Worm (Caenorhabditis elegans) whole organism, L2 larva: ENCODE results near the gene C23H3.2.

Experiments used
- C34F6.9 ChIP-seq: fragments of 150-350 bp; optimal IDR thresholded peaks from 2 replicates; lab custom pipeline; 2014; ENCODE audit warnings: missing biosample characterization, missing genetic modification characterization
- F13H6.1 ChIP-seq: sonication (generic microtip); optimal IDR thresholded peaks from 2 replicates; lab custom pipeline; 2016; ENCODE audit warnings: missing genetic modification characterization, missing compliant biosample characterization
- R02D3.7 ChIP-seq: fragments of 150-350 bp; optimal IDR thresholded peaks from 2 replicates; lab custom pipeline; 2014; ENCODE audit warnings: missing biosample characterization, missing genetic modification characterization
- Y55F3AM.14 ChIP-seq: fragments of 200-800 bp; sonication (Bioruptor generic); optimal IDR thresholded peaks from 2 replicates; lab custom pipeline; 2018; ENCODE audit warnings: mild to moderate bottlenecking, missing genetic modification characterization, missing compliant biosample characterization
- ZK546.5 ChIP-seq: sonication (generic microtip); optimal IDR thresholded peaks from 2 replicates; lab custom pipeline; 2017; ENCODE audit warnings: missing biosample characterization, missing genetic modification characterization
- alr-1 ChIP-seq: fragments of 150-350 bp; optimal IDR thresholded peaks from 2 replicates; lab custom pipeline; 2014; ENCODE audit warnings: missing biosample characterization, missing genetic modification characterization
- aly-2 ChIP-seq: fragments of 150-350 bp; optimal IDR thresholded peaks from 2 replicates; lab custom pipeline; 2014; ENCODE audit warnings: missing biosample characterization, missing genetic modification characterization
- ama-1 ChIP-seq: fragments of 150-350 bp; optimal IDR thresholded peaks from 2 replicates; lab custom pipeline; 2018; ENCODE audit warnings: inconsistent platforms
- blmp-1 ChIP-seq: sonication (generic microtip); optimal IDR thresholded peaks from 2 replicates; lab custom pipeline; 2017; ENCODE audit warnings: missing genetic modification characterization, mild to moderate bottlenecking, missing compliant biosample characterization, antibody characterized with exemption, moderate library complexity; ENCODE audit not compliant: insufficient read depth
- ceh-16 ChIP-seq: fragments of 150-350 bp; optimal IDR thresholded peaks from 2 replicates; lab custom pipeline; 2014; ENCODE audit warnings: missing biosample characterization, missing genetic modification characterization
- ceh-82 ChIP-seq: fragments of 150-350 bp; optimal IDR thresholded peaks from 2 replicates; lab custom pipeline; 2014; ENCODE audit warnings: missing biosample characterization, missing genetic modification characterization
- crh-2 ChIP-seq: sonication (generic microtip); optimal IDR thresholded peaks from 2 replicates; lab custom pipeline; 2017; ENCODE audit warnings: missing biosample characterization, missing genetic modification characterization
- dmd-4 ChIP-seq: sonication (generic microtip); optimal IDR thresholded peaks from 2 replicates; lab custom pipeline; 2017; ENCODE audit warnings: missing biosample characterization, missing genetic modification characterization
- egl-27 ChIP-seq: sonication (generic microtip); optimal IDR thresholded peaks from 3 replicates; lab custom pipeline; 2017; ENCODE audit warnings: missing biosample characterization, missing genetic modification reagents, missing genetic modification characterization
- elt-1 ChIP-seq: fragments of 150-350 bp; optimal IDR thresholded peaks from 2 replicates; lab custom pipeline; 2014; ENCODE audit warnings: missing biosample characterization, missing genetic modification characterization
- elt-3 ChIP-seq: sonication (generic microtip); optimal IDR thresholded peaks from 2 replicates; lab custom pipeline; 2017; ENCODE audit warnings: missing biosample characterization, missing genetic modification characterization
- fos-1 ChIP-seq: fragments of 150-350 bp; optimal IDR thresholded peaks from 2 replicates; lab custom pipeline; 2014; ENCODE audit warnings: missing biosample characterization, missing genetic modification characterization
- gmeb-1 ChIP-seq: fragments of 150-350 bp; optimal IDR thresholded peaks from 2 replicates; lab custom pipeline; 2014; ENCODE audit warnings: missing biosample characterization, missing genetic modification characterization
- lin-11 ChIP-seq: fragments of 150-350 bp; sonication (generic microtip); optimal IDR thresholded peaks from 2 replicates; lab custom pipeline; 2014; ENCODE audit warnings: missing biosample characterization, missing genetic modification characterization, inconsistent platforms, mixed read lengths
- lin-13 ChIP-seq: fragments of 150-350 bp; optimal IDR thresholded peaks from 2 replicates; lab custom pipeline; 2014; ENCODE audit warnings: missing biosample characterization, missing genetic modification reagents, missing genetic modification characterization
- lin-39 ChIP-seq: fragments of 150-350 bp; optimal IDR thresholded peaks from 2 replicates; lab custom pipeline; 2014; ENCODE audit warnings: missing biosample characterization, missing genetic modification reagents, missing genetic modification characterization
- lsy-2 ChIP-seq, 2 experiments: fragments of 150-350 bp in 1 of 2; sonication (generic microtip) in 1 of 2; optimal IDR thresholded peaks; 2 replicates each; lab custom pipeline; 2014 to 2017; ENCODE audit warnings: missing biosample characterization in 2 of 2, missing genetic modification characterization in 2 of 2
- mab-5 ChIP-seq: fragments of 150-350 bp; optimal IDR thresholded peaks from 2 replicates; lab custom pipeline; 2014; ENCODE audit warnings: missing biosample characterization, missing genetic modification characterization
- mbf-1 ChIP-seq: sonication (generic microtip); optimal IDR thresholded peaks from 2 replicates; lab custom pipeline; 2017; ENCODE audit warnings: missing biosample characterization, missing genetic modification characterization
- mdl-1 ChIP-seq, 2 experiments: fragments of 150-350 bp in 1 of 2; sonication (generic microtip) in 1 of 2; optimal IDR thresholded peaks; 2 replicates each; lab custom pipeline; 2017; ENCODE audit warnings: missing biosample characterization in 2 of 2, missing genetic modification characterization in 2 of 2
- nhr-10 ChIP-seq: sonication (generic microtip); optimal IDR thresholded peaks from 2 replicates; lab custom pipeline; 2017; ENCODE audit warnings: missing biosample characterization, missing genetic modification characterization
- nhr-11 ChIP-seq: fragments of 150-350 bp; optimal IDR thresholded peaks from 2 replicates; lab custom pipeline; 2014; ENCODE audit warnings: missing biosample characterization, missing genetic modification characterization
- nhr-12 ChIP-seq: fragments of 150-350 bp; optimal IDR thresholded peaks from 2 replicates; lab custom pipeline; 2014; ENCODE audit warnings: missing biosample characterization, missing genetic modification characterization
- nhr-129 ChIP-seq: fragments of 150-350 bp; optimal IDR thresholded peaks from 2 replicates; lab custom pipeline; 2014; ENCODE audit warnings: missing biosample characterization, missing genetic modification characterization
- nhr-21 ChIP-seq: fragments of 150-350 bp; optimal IDR thresholded peaks from 2 replicates; lab custom pipeline; 2014; ENCODE audit warnings: missing biosample characterization, missing genetic modification characterization
- nhr-23 ChIP-seq: fragments of 150-350 bp; optimal IDR thresholded peaks from 2 replicates; lab custom pipeline; 2014; ENCODE audit warnings: missing biosample characterization, missing genetic modification reagents, missing genetic modification characterization
- nhr-237 ChIP-seq: fragments of 150-350 bp; optimal IDR thresholded peaks from 2 replicates; lab custom pipeline; 2014; ENCODE audit warnings: missing biosample characterization, missing genetic modification characterization
- nhr-25 ChIP-seq: fragments of 150-350 bp; sonication (generic microtip); optimal IDR thresholded peaks from 3 replicates; lab custom pipeline; 2014; ENCODE audit warnings: missing biosample characterization, missing genetic modification characterization
- nhr-6 ChIP-seq: fragments of 150-350 bp; optimal IDR thresholded peaks from 2 replicates; lab custom pipeline; 2014; ENCODE audit warnings: missing biosample characterization, missing genetic modification characterization
- nhr-77 ChIP-seq: fragments of 150-350 bp; optimal IDR thresholded peaks from 2 replicates; lab custom pipeline; 2014; ENCODE audit warnings: missing biosample characterization, missing genetic modification characterization
- peb-1 ChIP-seq: fragments of 150-350 bp; optimal IDR thresholded peaks from 2 replicates; lab custom pipeline; 2014; ENCODE audit warnings: missing biosample characterization, missing genetic modification characterization
- sem-4 ChIP-seq: fragments of 150-350 bp; optimal IDR thresholded peaks from 2 replicates; lab custom pipeline; 2014; ENCODE audit warnings: missing biosample characterization, missing genetic modification reagents, missing genetic modification characterization
- skn-1 ChIP-seq: sonication (generic microtip); optimal IDR thresholded peaks from 2 replicates; lab custom pipeline; 2017; ENCODE audit warnings: missing biosample characterization, missing genetic modification characterization
- sma-3 ChIP-seq: sonication (generic microtip); optimal IDR thresholded peaks from 2 replicates; lab custom pipeline; 2016; ENCODE audit warnings: missing genetic modification reagents, missing genetic modification characterization, missing compliant biosample characterization
- sma-9 ChIP-seq, 2 experiments: fragments of 150-350 bp in 1 of 2; sonication (generic microtip) in 1 of 2; optimal IDR thresholded peaks; 2 replicates each; lab custom pipeline; 2014 to 2016; ENCODE audit warnings: missing genetic modification characterization in 2 of 2, mild to moderate bottlenecking in 1 of 2, missing biosample characterization in 1 of 2, missing compliant biosample characterization in 1 of 2, missing genetic modification reagents in 1 of 2, moderate library complexity in 1 of 2
- snpc-4 ChIP-seq: fragments of 150-350 bp; optimal IDR thresholded peaks from 2 replicates; lab custom pipeline; 2014; ENCODE audit warnings: missing biosample characterization, missing genetic modification characterization
- unc-39 ChIP-seq: fragments of 150-350 bp; optimal IDR thresholded peaks from 2 replicates; lab custom pipeline; 2014; ENCODE audit warnings: missing biosample characterization, missing genetic modification characterization
- unc-55 ChIP-seq: fragments of 150-350 bp; sonication (generic microtip); optimal IDR thresholded peaks from 3 replicates; lab custom pipeline; 2014; ENCODE audit warnings: missing biosample characterization, missing genetic modification reagents, missing genetic modification characterization
- unc-62 ChIP-seq: fragments of 150-350 bp; optimal IDR thresholded peaks from 2 replicates; lab custom pipeline; 2014; ENCODE audit warnings: missing biosample characterization, missing genetic modification reagents, missing genetic modification characterization
- zag-1 ChIP-seq: fragments of 150-350 bp; optimal IDR thresholded peaks from 2 replicates; lab custom pipeline; 2014; ENCODE audit warnings: missing biosample characterization, missing genetic modification characterization
- ztf-1 ChIP-seq: fragments of 200-800 bp; sonication (Bioruptor generic); conservative IDR thresholded peaks from 2 replicates; pipeline ENCODE4 v1.3.6; 2022; ENCODE audit warnings: missing genetic modification characterization, missing compliant biosample characterization
- ztf-11 ChIP-seq: sonication (generic microtip); optimal IDR thresholded peaks from 2 replicates; lab custom pipeline; 2017; ENCODE audit warnings: missing biosample characterization, missing genetic modification characterization
- ztf-4 ChIP-seq: fragments of 150-350 bp; optimal IDR thresholded peaks from 2 replicates; lab custom pipeline; 2014; ENCODE audit warnings: missing biosample characterization, missing genetic modification characterization

The C23H3.2 gene

ce11 chrII:39437-39836 lies 21.7 kb upstream of the C23H3.2 start, which contains the start of gene spp-24:
Gene spp-24, minus strand, starts transcription at chrII:39537.
- TF ChIP-seq zag-1 = no peak
- no peak for TF ChIP-seq dmd-4 (tag; lab: Kevin White, UChicago)
- TF ChIP-seq ceh-82 (tag; lab: Kevin White, UChicago) = no peak
- TF ChIP-seq sma-9 (GFP tag; optimal IDR thresholded peaks at IDR 0.05; lab: Kevin White, UChicago) = no peak
- no peak for TF ChIP-seq sma-9 (tag; optimal IDR thresholded peaks at IDR 0.05; lab: Kevin White, UChicago)
- TF ChIP-seq C34F6.9 (tag; lab: Kevin White, UChicago) = no peak
- TF ChIP-seq unc-39 = no peak
- TF ChIP-seq elt-1 = no peak
- no peak for TF ChIP-seq skn-1 (tag; lab: Kevin White, UChicago)

- TF ChIP-seq nhr-11 (tag; lab: Kevin White, UChicago) (no peak), alr-1 (tag; lab: Kevin White, UChicago) (no peak), nhr-12 (no peak), F13H6.1 (no peak), ceh-16 (tag; lab: Kevin White, UChicago) (no peak), lin-39 (tag; lab: Kevin White, UChicago) (no peak), sma-3 (no peak), C34F6.9 (tag; lab: Kevin White, UChicago) (no peak), Y55F3AM.14 (no peak), mab-5 (tag; lab: Kevin White, UChicago) (no peak), sem-4 (no peak)
These were observed 19.2 kb upstream of the C23H3.2 start, which contains the start of gene F23F1.10 for ce11 chrII:41914-42313. Gene F23F1.10, minus strand, starts transcription at chrII:41982.

ce11 chrII:43640-44039 lies 17.5 kb upstream of the C23H3.2 start, which contains the start of gene nfyc-1:
Gene nfyc-1, plus strand, starts transcription at chrII:43907.
- peak in 1 of 2 experiments; percentile 82 for TF ChIP-seq lsy-2 (tag; optimal IDR thresholded peaks at IDR 0.05; lab: Kevin White, UChicago)
- peak; percentile 43 for TF ChIP-seq sma-9 (GFP tag; optimal IDR thresholded peaks at IDR 0.05; lab: Kevin White, UChicago)
- no peak for TF ChIP-seq sma-9 (tag; optimal IDR thresholded peaks at IDR 0.05; lab: Kevin White, UChicago)
- no peak for TF ChIP-seq nhr-23 (tag; lab: Kevin White, UChicago)
- TF ChIP-seq mbf-1 = no peak
- TF ChIP-seq egl-27 = no peak
- no peak for TF ChIP-seq elt-3
- TF ChIP-seq nhr-77 = no peak
- no peak for TF ChIP-seq mab-5 (tag; lab: Kevin White, UChicago)
- no peak for TF ChIP-seq zag-1
- TF ChIP-seq lin-39 (tag; lab: Kevin White, UChicago) = no peak
- TF ChIP-seq nhr-11 (tag; lab: Kevin White, UChicago) = no peak
- TF ChIP-seq skn-1 (tag; lab: Kevin White, UChicago) = peak; percentile 98
- peak; percentile 60 for TF ChIP-seq nhr-129 (tag; lab: Kevin White, UChicago)
- peak; percentile 25 for TF ChIP-seq sma-3
- no peak for TF ChIP-seq nhr-12
- TF ChIP-seq nhr-21 (tag; lab: Kevin White, UChicago) = no peak
- no peak for TF ChIP-seq nhr-237
- peak; percentile 87 for TF ChIP-seq C34F6.9 (tag; lab: Kevin White, UChicago)
- peak; percentile 77 for TF ChIP-seq crh-2
- TF ChIP-seq ceh-82 (tag; lab: Kevin White, UChicago) = no peak
- peak; percentile 68 for TF ChIP-seq lin-11 (tag; lab: Kevin White, UChicago)
- no peak for TF ChIP-seq ZK546.5 (tag; lab: Kevin White, UChicago)
- TF ChIP-seq peb-1 = no peak
- TF ChIP-seq snpc-4 = no peak
- TF ChIP-seq unc-55 (GFP tag; lab: Kevin White, UChicago) = peak; percentile 81
- TF ChIP-seq ztf-1 = no peak
- TF ChIP-seq alr-1 (tag; lab: Kevin White, UChicago) = no peak
- no peak for TF ChIP-seq ama-1 (lab: Kevin White, UChicago)
- peak; percentile 23 for TF ChIP-seq F13H6.1
- TF ChIP-seq Y55F3AM.14 = no peak
- TF ChIP-seq sem-4 = no peak
- TF ChIP-seq dmd-4 (tag; lab: Kevin White, UChicago) = no peak
- no peak for TF ChIP-seq nhr-10 (tag; lab: Kevin White, UChicago)
- TF ChIP-seq aly-2 = no peak
- no peak for TF ChIP-seq R02D3.7
- TF ChIP-seq unc-39 = no peak
- peak; percentile 57 for TF ChIP-seq fos-1 (tag; lab: Kevin White, UChicago)
- TF ChIP-seq ztf-4 (tag; lab: Kevin White, UChicago) = peak; percentile 24
- peak; percentile 41 for TF ChIP-seq nhr-25 (tag; lab: Kevin White, UChicago)
- TF ChIP-seq nhr-6 (tag; lab: Kevin White, UChicago) = no peak
- TF ChIP-seq unc-62 (GFP tag; lab: Kevin White, UChicago) = no peak
- peak; percentile 48 for TF ChIP-seq gmeb-1
- TF ChIP-seq lin-13 (GFP tag; lab: Kevin White, UChicago) = peak; percentile 68
- no peak for TF ChIP-seq mdl-1 (tag; optimal IDR thresholded peaks at IDR 0.05; lab: Kevin White, UChicago)
- TF ChIP-seq elt-1 = no peak
- TF ChIP-seq blmp-1 (tag; lab: Kevin White, UChicago) = peak; percentile 26
- no peak for TF ChIP-seq ceh-16 (tag; lab: Kevin White, UChicago)
- no peak for TF ChIP-seq ztf-11 (tag; lab: Kevin White, UChicago)
- TF ChIP-seq, all 48 proteins: peak for 16
